Fruit fly (Drosophila melanogaster): Measurements from ENCODE around the gene CG4949.

DNA sequence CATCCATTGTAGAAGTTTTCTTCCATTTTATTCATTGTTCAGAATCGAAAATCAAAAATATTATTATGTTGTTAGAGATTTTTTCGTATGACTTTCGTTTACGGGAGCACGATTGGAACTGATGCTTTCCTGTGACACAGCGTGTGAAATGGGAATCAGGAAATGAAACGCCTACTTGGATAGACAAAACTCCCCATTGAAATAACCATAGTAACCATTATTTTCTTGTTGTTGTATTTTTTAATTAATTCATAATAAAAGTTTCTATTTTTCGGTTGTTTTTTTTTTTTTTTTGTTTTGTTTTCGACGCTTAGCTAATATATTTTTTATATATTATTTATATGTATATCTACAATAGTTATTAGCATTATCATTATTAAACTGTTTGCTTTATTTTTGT lies 10.2 kb upstream of the CG4949 start, which contains the start of gene CG43077:
- TF ChIP-seq CG15336 (GFP tag; IDR thresholded peaks at IDR 0.05) (no peak), CG6276 (GFP tag; optimal IDR thresholded peaks at IDR 0.05) (no peak), Blimp-1 (GFP tag; optimal IDR thresholded peaks at IDR 0.05) (no peak), topi (GFP tag; optimal IDR thresholded peaks at IDR 0.05) (no peak), salr (GFP tag; optimal IDR thresholded peaks at IDR 0.05) (no peak), fkh (GFP tag; optimal IDR thresholded peaks at IDR 0.05) (no peak), CG31627 (GFP tag; optimal IDR thresholded peaks at IDR 0.05) (no peak), OdsH (GFP tag; optimal IDR thresholded peaks at IDR 0.05) (no peak), acj6 (GFP tag; optimal IDR thresholded peaks at IDR 0.05) (no peak)
